Fruit fly (Drosophila melanogaster) whole organism, embryonic: ENCODE results near the gene RluA-1.

Source experiments
- Ada2b ChIP-seq: fragments of 200-800 bp; sonication (Bioruptor generic); IDR thresholded peaks from 2 replicates; pipeline ENCODE4 v1.3.6; 2022; ENCODE audit warnings: missing biosample characterization, missing genetic modification characterization
- BEAF-32 ChIP-seq: fragments of 200-800 bp; sonication (Bioruptor generic); optimal IDR thresholded peaks from 3 replicates; lab custom pipeline; 2017; ENCODE audit warnings: missing biosample characterization, missing genetic modification characterization, mild to moderate bottlenecking, moderate library complexity, missing genetic modification reagents
- BtbVII ChIP-seq: fragments of 200-800 bp; sonication (Bioruptor generic); optimal IDR thresholded peaks from 3 replicates; lab custom pipeline; 2017; ENCODE audit warnings: missing biosample characterization, mild to moderate bottlenecking, missing genetic modification characterization
- Bteb2 ChIP-seq: fragments of 200-800 bp; sonication (Bioruptor generic); optimal IDR thresholded peaks from 2 replicates; lab custom pipeline; 2016; ENCODE audit warnings: missing biosample characterization, missing genetic modification characterization
- CG10321 ChIP-seq: fragments of 200-800 bp; sonication (Bioruptor generic); IDR thresholded peaks from 2 replicates; pipeline ENCODE4 v1.3.6; 2022; ENCODE audit warnings: missing biosample characterization, missing genetic modification characterization
- CG10979 ChIP-seq: fragments of 200-800 bp; sonication (Bioruptor generic); optimal IDR thresholded peaks from 2 replicates; lab custom pipeline; 2018; ENCODE audit warnings: missing biosample characterization, mild to moderate bottlenecking, missing genetic modification characterization, moderate library complexity
- CG11456 ChIP-seq: fragments of 200-800 bp; sonication (Bioruptor generic); IDR thresholded peaks from 3 replicates; pipeline ENCODE4 v1.3.6; 2022; ENCODE audit warnings: missing biosample characterization, missing genetic modification characterization
- CG11696 ChIP-seq: fragments of 200-800 bp; sonication (Bioruptor generic); IDR thresholded peaks from 2 replicates; pipeline ENCODE4 v1.3.6; 2022; ENCODE audit warnings: missing biosample characterization, missing genetic modification characterization
- CG12071 ChIP-seq: fragments of 200-800 bp; sonication (Bioruptor generic); optimal IDR thresholded peaks from 3 replicates; lab custom pipeline; 2018; ENCODE audit warnings: missing biosample characterization, mild to moderate bottlenecking, missing genetic modification characterization
- CG13123 ChIP-seq: fragments of 200-800 bp; sonication (Bioruptor generic); optimal IDR thresholded peaks from 2 replicates; lab custom pipeline; 2016; ENCODE audit warnings: missing biosample characterization, missing genetic modification characterization
- CG13424 ChIP-seq: fragments of 200-800 bp; sonication (Bioruptor generic); optimal IDR thresholded peaks from 2 replicates; lab custom pipeline; 2019; ENCODE audit warnings: missing biosample characterization, mild to moderate bottlenecking, missing genetic modification characterization, moderate library complexity
- CG14050 ChIP-seq: fragments of 200-800 bp; sonication (Bioruptor generic); IDR thresholded peaks from 3 replicates; pipeline ENCODE4 v1.3.6; 2022; ENCODE audit warnings: missing biosample characterization, missing genetic modification characterization
- CG16863 ChIP-seq: fragments of 200-800 bp; sonication (Bioruptor generic); optimal IDR thresholded peaks from 3 replicates; lab custom pipeline; 2016; ENCODE audit warnings: missing biosample characterization, missing genetic modification characterization
- CG17385 ChIP-seq: fragments of 200-800 bp; sonication (Bioruptor generic); optimal IDR thresholded peaks from 3 replicates; lab custom pipeline; 2018; ENCODE audit warnings: missing biosample characterization, mild to moderate bottlenecking, missing genetic modification characterization
- CG18011 ChIP-seq: fragments of 200-800 bp; sonication (Bioruptor generic); optimal IDR thresholded peaks from 2 replicates; lab custom pipeline; 2017; ENCODE audit warnings: missing biosample characterization, missing genetic modification characterization, mild to moderate bottlenecking, moderate library complexity, missing genotype
- CG18599 ChIP-seq: fragments of 200-800 bp; sonication (Bioruptor generic); optimal IDR thresholded peaks from 3 replicates; lab custom pipeline; 2017; ENCODE audit warnings: missing biosample characterization, missing genetic modification characterization, mild to moderate bottlenecking, moderate library complexity, missing genetic modification reagents
- CG30403 ChIP-seq: fragments of 200-800 bp; sonication (Bioruptor generic); optimal IDR thresholded peaks from 3 replicates; lab custom pipeline; 2016; ENCODE audit warnings: missing biosample characterization, missing genetic modification characterization
- CG32532 ChIP-seq: fragments of 200-800 bp; sonication (Bioruptor generic); IDR thresholded peaks from 2 replicates; pipeline ENCODE4 v1.3.6; 2022; ENCODE audit warnings: missing biosample characterization, missing genetic modification characterization
- CG32772 ChIP-seq: fragments of 200-800 bp; sonication (Bioruptor generic); IDR thresholded peaks from 2 replicates; pipeline ENCODE4 v1.3.6; 2022; ENCODE audit warnings: missing biosample characterization, missing genetic modification characterization
- CG4404 ChIP-seq: fragments of 200-800 bp; sonication (Bioruptor generic); IDR thresholded peaks from 2 replicates; pipeline ENCODE4 v1.3.6; 2022; ENCODE audit warnings: missing biosample characterization, missing genetic modification characterization
- CG4730 ChIP-seq: fragments of 200-800 bp; sonication (Bioruptor generic); IDR thresholded peaks from 2 replicates; pipeline ENCODE4 v1.3.6; 2022; ENCODE audit warnings: missing biosample characterization, missing genetic modification characterization
- CG6654 ChIP-seq: fragments of 200-800 bp; sonication (Bioruptor generic); optimal IDR thresholded peaks from 2 replicates; lab custom pipeline; 2017; ENCODE audit warnings: missing biosample characterization, mild to moderate bottlenecking, missing genetic modification characterization
- CG6791 ChIP-seq: fragments of 200-800 bp; sonication (Bioruptor generic); IDR thresholded peaks from 3 replicates; pipeline ENCODE4 v1.3.6; 2022; ENCODE audit warnings: missing biosample characterization, missing genetic modification characterization; ENCODE audit not compliant: partially characterized antibody
- CG8290 ChIP-seq, 3 experiments: fragments of 200-800 bp; sonication (Bioruptor generic); optimal IDR thresholded peaks; 2 replicates each; lab custom pipeline; 2016 to 2019; ENCODE audit warnings: missing biosample characterization in 3 of 3, missing genetic modification characterization in 3 of 3, mild to moderate bottlenecking in 2 of 3, moderate library complexity in 1 of 3
- CG8478 ChIP-seq: fragments of >200 bp; optimal IDR thresholded peaks from 2 replicates; lab custom pipeline; 2018
- Doc2 ChIP-seq: fragments of 200-800 bp; sonication (Bioruptor generic); IDR thresholded peaks from 2 replicates; pipeline ENCODE4 v1.3.6; 2022; ENCODE audit warnings: missing biosample characterization, missing genetic modification characterization
- Eip74EF ChIP-seq, 2 experiments: fragments of 200-800 bp in 1 of 2; fragments of >200 bp in 1 of 2; sonication (Bioruptor generic) in 1 of 2; optimal IDR thresholded peaks; 2 replicates each; lab custom pipeline; 2017 to 2019; ENCODE audit warnings: missing biosample characterization in 2 of 2, missing genetic modification characterization in 2 of 2, mild to moderate bottlenecking in 1 of 2, moderate library complexity in 1 of 2
- Fer1 ChIP-seq: fragments of 200-800 bp; sonication (Bioruptor generic); optimal IDR thresholded peaks from 2 replicates; lab custom pipeline; 2017; ENCODE audit warnings: missing biosample characterization, mild to moderate bottlenecking, missing genetic modification characterization
- Fer3 ChIP-seq: fragments of 200-800 bp; sonication (Bioruptor generic); optimal IDR thresholded peaks from 2 replicates; lab custom pipeline; 2018; ENCODE audit warnings: missing biosample characterization, mild to moderate bottlenecking, missing genetic modification characterization, moderate library complexity
- H15 ChIP-seq: fragments of 200-800 bp; sonication (Bioruptor generic); IDR thresholded peaks from 3 replicates; pipeline ENCODE4 v1.3.6; 2022; ENCODE audit warnings: missing biosample characterization, missing genetic modification characterization
- HLH54F ChIP-seq: fragments of 200-800 bp; sonication (Bioruptor generic); optimal IDR thresholded peaks from 3 replicates; lab custom pipeline; 2016; ENCODE audit warnings: missing biosample characterization, missing genetic modification characterization
- Hand ChIP-seq: fragments of 200-800 bp; sonication (Bioruptor generic); optimal IDR thresholded peaks from 2 replicates; lab custom pipeline; 2017; ENCODE audit warnings: mild to moderate bottlenecking, missing biosample characterization, missing genetic modification reagents, missing genetic modification characterization
- Med ChIP-seq: fragments of 200-800 bp; sonication (Bioruptor generic); peaks from one replicate; lab custom pipeline; 2016; ENCODE audit warnings: missing biosample characterization, missing genetic modification characterization, mild to moderate bottlenecking, inconsistent platforms, moderate library complexity
- NFAT ChIP-seq: fragments of 200-800 bp; sonication (Bioruptor generic); IDR thresholded peaks from 2 replicates; pipeline ENCODE4 v1.3.6; 2022; ENCODE audit warnings: missing biosample characterization, missing genetic modification characterization
- Rx ChIP-seq: fragments of 200-800 bp; sonication (Bioruptor generic); IDR thresholded peaks from 2 replicates; pipeline ENCODE4 v1.3.6; 2022; ENCODE audit warnings: missing biosample characterization, missing genetic modification characterization
- Ssrp ChIP-seq: fragments of 200-800 bp; sonication (Bioruptor generic); optimal IDR thresholded peaks from 2 replicates; lab custom pipeline; 2018; ENCODE audit warnings: missing biosample characterization, mild to moderate bottlenecking, missing genetic modification characterization, moderate library complexity
- al ChIP-seq: fragments of 200-800 bp; sonication (Bioruptor generic); IDR thresholded peaks from 2 replicates; pipeline ENCODE4 v1.3.6; 2022; ENCODE audit warnings: missing biosample characterization, missing genetic modification characterization
- ci ChIP-seq: fragments of 200-800 bp; sonication (Bioruptor generic); IDR thresholded peaks from 3 replicates; pipeline ENCODE4 v1.3.6; 2022; ENCODE audit warnings: missing biosample characterization, missing genetic modification characterization
- fd96Cb ChIP-seq: fragments of 200-800 bp; sonication (Bioruptor generic); optimal IDR thresholded peaks from 2 replicates; lab custom pipeline; 2018; ENCODE audit warnings: missing biosample characterization, mild to moderate bottlenecking, missing genetic modification characterization, moderate library complexity
- gem ChIP-seq: fragments of 200-800 bp; sonication (Bioruptor generic); optimal IDR thresholded peaks from 2 replicates; lab custom pipeline; 2019; ENCODE audit warnings: missing biosample characterization, mild to moderate bottlenecking, missing genetic modification characterization, moderate library complexity
- ind ChIP-seq: fragments of 200-800 bp; sonication (Bioruptor generic); optimal IDR thresholded peaks from 3 replicates; lab custom pipeline; 2016; ENCODE audit warnings: missing biosample characterization, missing genetic modification characterization
- kay ChIP-seq: fragments of 200-800 bp; sonication (Bioruptor generic); optimal IDR thresholded peaks from 2 replicates; lab custom pipeline; 2016; ENCODE audit warnings: missing biosample characterization, missing genetic modification characterization
- lola ChIP-seq, 3 experiments: fragments of >200 bp in 2 of 3; fragments of 200-800 bp in 1 of 3; sonication (Bioruptor generic) in 1 of 3; optimal IDR thresholded peaks; 2 replicates each; lab custom pipeline; 2017 to 2019; ENCODE audit warnings: missing biosample characterization in 3 of 3, missing genetic modification characterization in 3 of 3, mild to moderate bottlenecking in 1 of 3, moderate library complexity in 1 of 3
- nmo ChIP-seq: fragments of 200-800 bp; sonication (Bioruptor generic); optimal IDR thresholded peaks from 2 replicates; lab custom pipeline; 2018; ENCODE audit warnings: missing biosample characterization, mild to moderate bottlenecking, missing genetic modification characterization, moderate library complexity
- rib ChIP-seq: fragments of 200-800 bp; sonication (Bioruptor generic); IDR thresholded peaks from 2 replicates; pipeline ENCODE4 v1.3.6; 2022; ENCODE audit warnings: missing biosample characterization, missing genetic modification characterization
- sc ChIP-seq, 3 experiments: fragments of >200 bp in 2 of 3; fragments of 200-800 bp in 1 of 3; sonication (Bioruptor generic) in 1 of 3; optimal IDR thresholded peaks; 2 replicates in 2 of 3; 3 replicates in 1 of 3; lab custom pipeline; 2017; ENCODE audit warnings: mild to moderate bottlenecking in 1 of 3, missing biosample characterization in 1 of 3, missing genetic modification characterization in 1 of 3, missing genetic modification reagents in 1 of 3
- sisA ChIP-seq: fragments of 200-800 bp; sonication (Bioruptor generic); IDR thresholded peaks from 2 replicates; pipeline ENCODE4 v1.3.6; 2022; ENCODE audit warnings: missing biosample characterization, missing genetic modification characterization
- stc ChIP-seq: fragments of 200-800 bp; sonication (Bioruptor generic); IDR thresholded peaks from 2 replicates; pipeline ENCODE4 v1.3.6; 2022; ENCODE audit warnings: missing biosample characterization, missing genetic modification characterization
- zen ChIP-seq: fragments of 200-800 bp; sonication (Bioruptor generic); optimal IDR thresholded peaks from 3 replicates; lab custom pipeline; 2018; ENCODE audit warnings: missing biosample characterization, mild to moderate bottlenecking, missing genetic modification characterization, moderate library complexity

RluA-1 gene

DNA sequence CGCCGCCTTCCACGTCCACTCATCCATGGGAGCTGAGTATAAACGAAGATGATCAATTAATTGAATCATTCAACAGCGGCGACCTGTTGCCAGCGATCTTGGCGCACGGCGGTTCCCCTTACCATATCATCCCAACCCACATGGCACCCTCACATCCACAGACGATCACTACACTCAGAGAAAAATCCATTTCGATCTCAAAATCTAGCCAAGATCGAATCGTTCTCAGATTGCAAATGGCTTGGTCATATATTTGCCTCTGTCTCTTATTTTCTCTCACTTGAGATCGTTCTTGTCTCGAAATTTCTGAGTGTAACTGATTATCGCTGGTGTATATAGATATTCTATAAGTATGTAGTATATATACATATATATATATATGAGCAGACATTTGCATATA, 5.8 kb downstream of the RluA-1 start (continued):
- TF ChIP-seq CG11696 (GFP tag; lab: Robert Waterston, UW) (no peak), NFAT (peak; percentile 78), CG8478 (no peak), CG18599 (GFP tag; lab: Kevin White, UChicago) (peak; percentile 47), Eip74EF (GFP tag; optimal IDR thresholded peaks at IDR 0.05; lab: Kevin White, UChicago) (peak in 1 of 2 experiments; percentile 3), ci (GFP tag; lab: Robert Waterston, UW) (peak; percentile 75; the same call in 2 of the 3 replicates), zen (tag; lab: Kevin White, UChicago) (no peak), Hand (no peak), CG12071 (GFP tag; lab: Kevin White, UChicago) (peak; percentile 50), rib (GFP tag; lab: Robert Waterston, UW) (no peak), Ada2b (peak; percentile 43; the same call in 1 of the 2 replicates), nmo (peak; percentile 52), CG18011 (GFP tag; lab: Kevin White, UChicago) (no peak), lola (GFP tag; optimal IDR thresholded peaks at IDR 0.05; lab: Kevin White, UChicago) (no peak), CG10321 (no peak), Ssrp (tag; lab: Kevin White, UChicago) (peak; percentile 17), H15 (GFP tag; lab: Robert Waterston, UW) (peak; percentile 50; the same call in 1 of the 3 replicates), CG4730 (GFP tag; lab: Robert Waterston, UW) (peak; percentile 38; the same call in 1 of the 2 replicates), Med (GFP tag; lab: Kevin White, UChicago) (peak; percentile 88), CG32772 (GFP tag; lab: Robert Waterston, UW) (peak; percentile 51; the same call in 1 of the 2 replicates), CG6791 (GFP tag; lab: Robert Waterston, UW) (no peak), gem (tag; lab: Kevin White, UChicago) (peak; percentile 69), CG32532 (GFP tag; lab: Robert Waterston, UW) (peak; percentile 82), BEAF-32 (GFP tag; lab: Kevin White, UChicago) (no peak), CG8290 (GFP tag; optimal IDR thresholded peaks at IDR 0.05; lab: Kevin White, UChicago) (no peak), CG8290 (tag; optimal IDR thresholded peaks at IDR 0.05; lab: Kevin White, UChicago) (peak in 1 of 2 experiments; percentile 84), stc (0 out of 2 replicates have a peak, but pooled peaks have one; percentile 24), CG11456 (GFP tag; lab: Robert Waterston, UW) (peak; percentile 81), Fer1 (GFP tag; lab: Kevin White, UChicago) (peak; percentile 63), CG4404 (GFP tag; lab: Robert Waterston, UW) (no peak), CG17385 (GFP tag; lab: Kevin White, UChicago) (peak; percentile 48), Fer3 (peak; percentile 69), CG10979 (tag; lab: Kevin White, UChicago) (peak; percentile 44), Rx (GFP tag; lab: Robert Waterston, UW) (0 out of 2 replicates have a peak, but pooled peaks have one; percentile 39), CG14050 (GFP tag; lab: Robert Waterston, UW) (peak; percentile 45; the same call in 1 of the 3 replicates), ind (GFP tag; lab: Kevin White, UChicago) (peak; percentile 65), BtbVII (GFP tag; lab: Kevin White, UChicago) (peak; percentile 18), kay (GFP tag; lab: Kevin White, UChicago) (peak; percentile 41), HLH54F (peak; percentile 24), sc (optimal IDR thresholded peaks at IDR 0.05; lab: Kevin White, UChicago) (no peak), sc (GFP tag; optimal IDR thresholded peaks at IDR 0.05; lab: Kevin White, UChicago) (peak; percentile 33), CG13424 (tag; lab: Kevin White, UChicago) (peak; percentile 67), Doc2 (GFP tag; lab: Robert Waterston, UW) (no peak), Bteb2 (GFP tag; lab: Kevin White, UChicago) (no peak), CG13123 (GFP tag; lab: Kevin White, UChicago) (no peak), sisA (GFP tag; lab: Robert Waterston, UW) (peak; percentile 56), al (GFP tag; lab: Robert Waterston, UW) (peak; percentile 57), fd96Cb (tag; lab: Kevin White, UChicago) (peak; percentile 48), CG30403 (GFP tag; lab: Kevin White, UChicago) (peak; percentile 59), CG6654 (peak; percentile 15), CG16863 (GFP tag; lab: Kevin White, UChicago) (peak; percentile 8)
